Worm (Caenorhabditis elegans) whole organism, L3 larva: ENCODE data around the gene C55A6.3.

Experiments used
- ama-1 ChIP-seq: fragments of 150-350 bp; optimal IDR thresholded peaks from 2 replicates; lab custom pipeline; 2018
- ceh-82 ChIP-seq: fragments of 150-350 bp; optimal IDR thresholded peaks from 2 replicates; lab custom pipeline; 2014; ENCODE audit warnings: missing biosample characterization, missing genetic modification characterization
- egl-27 ChIP-seq: sonication (generic microtip); optimal IDR thresholded peaks from 4 replicates; lab custom pipeline; 2017; ENCODE audit warnings: missing biosample characterization, missing genetic modification reagents, missing genetic modification characterization
- fos-1 ChIP-seq: fragments of 150-350 bp; optimal IDR thresholded peaks from 2 replicates; lab custom pipeline; 2014; ENCODE audit warnings: missing biosample characterization, missing genetic modification characterization
- lin-39 ChIP-seq: fragments of 150-350 bp; optimal IDR thresholded peaks from 2 replicates; lab custom pipeline; 2018; ENCODE audit warnings: missing biosample characterization, missing genetic modification reagents, missing genetic modification characterization
- nfya-1 ChIP-seq: sonication (generic microtip); optimal IDR thresholded peaks from 2 replicates; lab custom pipeline; 2017; ENCODE audit warnings: missing genetic modification characterization, mild to moderate bottlenecking, missing compliant biosample characterization, antibody characterized with exemption, moderate library complexity; ENCODE audit not compliant: insufficient read depth
- nhr-237 ChIP-seq: fragments of 150-350 bp; optimal IDR thresholded peaks from 2 replicates; lab custom pipeline; 2014; ENCODE audit warnings: missing biosample characterization, missing genetic modification characterization
- nhr-77 ChIP-seq: fragments of 150-350 bp; optimal IDR thresholded peaks from 2 replicates; lab custom pipeline; 2014; ENCODE audit warnings: missing biosample characterization, missing genetic modification characterization
- pha-4 ChIP-seq: fragments of 150-350 bp; optimal IDR thresholded peaks from 2 replicates; lab custom pipeline; 2014; ENCODE audit warnings: missing biosample characterization, missing genetic modification reagents, missing genetic modification characterization
- skn-1 ChIP-seq: fragments of 150-350 bp; optimal IDR thresholded peaks from 2 replicates; lab custom pipeline; 2014; ENCODE audit warnings: missing biosample characterization, missing genetic modification characterization
- ztf-11 ChIP-seq: fragments of 150-350 bp; optimal IDR thresholded peaks from 2 replicates; lab custom pipeline; 2014; ENCODE audit warnings: missing biosample characterization, missing genetic modification characterization

- no peak for TF ChIP-seq ama-1
- TF ChIP-seq nhr-237 (tag; lab: Kevin White, UChicago): no peak
- no peak for TF ChIP-seq pha-4 (tag; lab: Kevin White, UChicago)
- no peak for TF ChIP-seq lin-39
- TF ChIP-seq egl-27: no peak
- no peak for TF ChIP-seq nfya-1 (tag; lab: Kevin White, UChicago)
- no peak for TF ChIP-seq skn-1
- no peak for TF ChIP-seq ztf-11 (tag; lab: Kevin White, UChicago)
- no peak for TF ChIP-seq nhr-77 (tag; lab: Kevin White, UChicago)
- no peak for TF ChIP-seq ceh-82 (tag; lab: Kevin White, UChicago)
- TF ChIP-seq fos-1 (tag; lab: Kevin White, UChicago): no peak
These were observed 33.9 kb downstream of the C55A6.3 start, which contains the start of gene T11F9.22 for ce11 chrV:11479406-11479805.
